Fruit fly (Drosophila melanogaster) whole organism, wandering third instar larva: Measurements from ENCODE around the gene Eig71Ea.

Experiments
- ey ChIP-seq: fragments of 200-800 bp; sonication (Bioruptor generic); optimal IDR thresholded peaks from 2 replicates; lab custom pipeline; 2016; ENCODE audit warnings: missing biosample characterization, missing genetic modification characterization
- lola ChIP-seq: fragments of >200 bp; optimal IDR thresholded peaks from 2 replicates; lab custom pipeline; 2017; ENCODE audit warnings: missing biosample characterization, missing genetic modification characterization

- TF ChIP-seq ey (GFP tag; lab: Kevin White, UChicago), result no peak
- no peak for TF ChIP-seq lola (GFP tag; lab: Kevin White, UChicago)
Measured at dm6 chr3L:15604979-15605378, 44.5 kb downstream of the Eig71Ea start.
